Worm (Caenorhabditis elegans): Measurements from ENCODE around the gene C42D4.19.

ce11 chrIV:7180304-7180703 is 4.9 kb downstream of the C42D4.19 start, which contains the start of gene cest-10:
- TF ChIP-seq ets-5 (GFP tag; IDR thresholded peaks at IDR 0.05) = no peak
- TF ChIP-seq lsy-2 (tag; optimal IDR thresholded peaks at IDR 0.05) = no peak
- no peak for TF ChIP-seq alr-1 (tag; optimal IDR thresholded peaks at IDR 0.05; ENCODE audit: borderline replicate concordance)
- TF ChIP-seq unc-30 (tag; optimal IDR thresholded peaks at IDR 0.05) = no peak
